Worm (Caenorhabditis elegans): ENCODE data around the gene E02C12.6.
A peak's percentile ranks its signal among the peaks of the same experiment; 100 is the strongest.

Gene E02C12.6

DNA sequence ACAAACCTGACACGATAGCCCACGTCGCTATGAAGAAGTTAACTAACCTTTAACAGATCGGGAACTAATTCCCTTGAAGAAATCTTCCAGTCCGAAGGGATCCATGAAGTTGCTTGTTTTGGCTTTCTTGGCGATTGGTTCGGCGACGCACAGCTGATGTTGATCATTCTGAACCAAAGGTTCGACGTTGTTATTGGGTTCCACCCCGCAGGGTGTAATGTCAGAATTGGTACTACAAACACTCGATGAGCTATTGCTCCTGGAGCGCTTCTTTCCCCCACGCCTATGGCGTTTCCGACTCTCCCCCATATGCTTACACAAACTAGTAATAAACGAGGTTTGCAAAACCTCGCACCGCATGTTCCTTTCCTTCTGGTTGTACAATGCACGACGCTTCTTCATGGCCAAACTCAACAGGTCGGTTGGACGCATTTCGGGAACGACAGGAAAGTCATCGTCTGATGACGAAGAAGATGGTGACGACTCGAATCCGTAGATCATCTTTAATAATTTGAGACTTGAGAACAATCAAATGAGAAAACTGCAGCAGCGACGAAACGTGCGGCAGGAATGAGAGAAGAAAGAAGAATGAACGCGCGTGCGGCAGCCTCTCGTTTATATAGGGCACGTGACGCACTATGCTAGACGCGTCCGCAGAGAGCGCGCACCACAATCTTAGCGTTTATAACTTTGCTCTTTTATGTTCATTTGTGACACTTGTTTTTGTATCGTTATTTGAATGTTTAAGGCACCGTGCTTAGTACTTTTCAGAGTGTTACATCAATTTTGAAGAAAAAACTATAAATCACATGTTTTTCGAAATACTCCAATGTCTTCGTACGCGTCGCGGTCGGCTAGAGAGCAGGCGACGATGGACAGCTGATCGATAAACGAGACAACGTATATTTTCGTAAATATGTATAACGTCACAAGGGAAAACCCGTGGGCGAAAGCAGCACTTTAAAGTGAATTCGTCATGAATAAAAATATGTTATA lies 27.0 kb downstream of the E02C12.6 start, which contains the start of gene tos-1 (continued):
- TF ChIP-seq Y48G9A.11 (GFP tag; IDR thresholded peaks at IDR 0.05) (peak; percentile 93), daf-19 (GFP tag; conservative IDR thresholded peaks at IDR 0.05) (peak; percentile 87), Y75B8A.6 (GFP tag; IDR thresholded peaks at IDR 0.05) (peak; percentile 84), mdl-1 (tag; optimal IDR thresholded peaks at IDR 0.05) (peak; percentile 99), mxl-3 (GFP tag; optimal IDR thresholded peaks at IDR 0.05) (peak; percentile 95), ceh-44 (GFP tag; IDR thresholded peaks at IDR 0.05) (no peak), nhr-28 (tag; optimal IDR thresholded peaks at IDR 0.05) (peak; percentile 97), dmd-6 (GFP tag; IDR thresholded peaks at IDR 0.05) (peak; percentile 99), lim-7 (GFP tag; IDR thresholded peaks at IDR 0.05) (peak; percentile 36; the same call in 1 of the 2 replicates), ZK546.5 (tag; optimal IDR thresholded peaks at IDR 0.05) (peak in 1 of 2 experiments; percentile 56), mxl-2 (GFP tag; conservative IDR thresholded peaks at IDR 0.05) (peak; percentile 77; the same call in 1 of the 2 replicates), daf-12 (tag; optimal IDR thresholded peaks at IDR 0.05) (no peak), dmd-8 (GFP tag; IDR thresholded peaks at IDR 0.05) (no peak), jun-1 (tag; optimal IDR thresholded peaks at IDR 0.05) (peak; percentile 94), php-3 (GFP tag; IDR thresholded peaks at IDR 0.05) (peak; percentile 94), T26A8.4 (GFP tag; IDR thresholded peaks at IDR 0.05) (peak; percentile 96), aly-2 (tag; optimal IDR thresholded peaks at IDR 0.05) (peak; percentile 49), ceh-28 (tag; optimal IDR thresholded peaks at IDR 0.05) (peak; percentile 84), pqm-1 (tag; optimal IDR thresholded peaks at IDR 0.05) (peak; percentile 19), lin-29 (GFP tag; IDR thresholded peaks at IDR 0.05) (peak; percentile 91), gei-8 (GFP tag; optimal IDR thresholded peaks at IDR 0.05) (peak; percentile 95), saeg-2 (GFP tag; IDR thresholded peaks at IDR 0.05) (peak; percentile 95), dmd-9 (GFP tag; IDR thresholded peaks at IDR 0.05) (peak; percentile 60; the same call in 1 of the 2 replicates), ZK337.2 (GFP tag; IDR thresholded peaks at IDR 0.05) (no peak), snpc-4 (tag; optimal IDR thresholded peaks at IDR 0.05) (peak; percentile 33), F44E2.7 (GFP tag; IDR thresholded peaks at IDR 0.05) (no peak), zfp-3 (GFP tag; conservative IDR thresholded peaks at IDR 0.05) (peak; percentile 98), lin-13 (GFP tag; optimal IDR thresholded peaks at IDR 0.05) (peak; percentile 91), fos-1 (tag; optimal IDR thresholded peaks at IDR 0.05) (no peak), snpc-1.2 (GFP tag; IDR thresholded peaks at IDR 0.05) (no peak), aha-1 (tag) (peak; percentile 100), zag-1 (tag; optimal IDR thresholded peaks at IDR 0.05) (peak; percentile 82), ztf-7 (tag; optimal IDR thresholded peaks at IDR 0.05) (peak; percentile 80), nhr-25 (tag; optimal IDR thresholded peaks at IDR 0.05; ENCODE audit: borderline replicate concordance, insufficient read depth) (peak; percentile 96), nhr-102 (tag; optimal IDR thresholded peaks at IDR 0.05) (peak; percentile 97), zip-11 (GFP tag; IDR thresholded peaks at IDR 0.05) (no peak), dpl-1 (GFP tag; optimal IDR thresholded peaks at IDR 0.05) (peak; percentile 84), tra-1 (GFP tag; IDR thresholded peaks at IDR 0.05) (peak; percentile 98), lir-3 (tag; optimal IDR thresholded peaks at IDR 0.05) (peak; percentile 51), F49E8.2 (tag; optimal IDR thresholded peaks at IDR 0.05; ENCODE audit: borderline replicate concordance) (peak; percentile 64), hlh-11 (tag; optimal IDR thresholded peaks at IDR 0.05) (peak; percentile 100), F10B5.3 (tag; optimal IDR thresholded peaks at IDR 0.05) (peak; percentile 53), unc-130 (GFP tag; optimal IDR thresholded peaks at IDR 0.05) (peak; percentile 58), ces-1 (GFP tag; optimal IDR thresholded peaks at IDR 0.05) (peak; percentile 85), daf-16 (GFP tag; optimal IDR thresholded peaks at IDR 0.05) (peak; percentile 68 to 95), daf-16 (tag; optimal IDR thresholded peaks at IDR 0.05) (peak; percentile 74), spr-1 (tag; optimal IDR thresholded peaks at IDR 0.05) (peak; percentile 90), vab-7 (GFP tag; IDR thresholded peaks at IDR 0.05) (peak; percentile 90), dve-1 (tag; optimal IDR thresholded peaks at IDR 0.05; ENCODE audit: insufficient read depth) (peak; percentile 95)
